Fruit fly (Drosophila melanogaster): ENCODE results near the gene CG1288.
A peak's percentile ranks its signal among the peaks of the same experiment; 100 is the strongest.

CG1288 gene

dm6 chr3R:7208331-7208730 is at the start of gene CG1288:
TSS of gene CG1288 (minus strand) at chr3R:7208431.
- TF ChIP-seq gcm2 (GFP tag; optimal IDR thresholded peaks at IDR 0.05) (no peak), CG16815 (GFP tag; optimal IDR thresholded peaks at IDR 0.05) (no peak), fd64A (GFP tag; optimal IDR thresholded peaks at IDR 0.05) (no peak), CG17912 (GFP tag; optimal IDR thresholded peaks at IDR 0.05) (no peak), psq (GFP tag; optimal IDR thresholded peaks at IDR 0.05) (no peak), CG18476 (GFP tag; optimal IDR thresholded peaks at IDR 0.05) (no peak), pfk (GFP tag; optimal IDR thresholded peaks at IDR 0.05) (no peak), Fer1 (GFP tag; optimal IDR thresholded peaks at IDR 0.05) (no peak), Dip2 (GFP tag; IDR thresholded peaks at IDR 0.05) (no peak), Spps (tag; optimal IDR thresholded peaks at IDR 0.05) (no peak), bbx (GFP tag; IDR thresholded peaks at IDR 0.05; ENCODE audit: partially characterized antibody) (no peak), CG6765 (GFP tag; optimal IDR thresholded peaks at IDR 0.05) (no peak), CG12104 (GFP tag; optimal IDR thresholded peaks at IDR 0.05) (no peak), Ets97D (GFP tag; optimal IDR thresholded peaks at IDR 0.05) (no peak), abd-A (tag; optimal IDR thresholded peaks at IDR 0.05) (no peak), CG8944 (GFP tag; optimal IDR thresholded peaks at IDR 0.05) (no peak), CG32532 (GFP tag; IDR thresholded peaks at IDR 0.05) (no peak), Ets65A (GFP tag) (no peak), Side (GFP tag; optimal IDR thresholded peaks at IDR 0.05) (no peak)

dm6 chr3R:7251857-7252256 is 43.6 kb upstream of the CG1288 start, which contains the start of gene Obp84a:
TSS of gene Obp84a (minus strand) at chr3R:7251957.
- no peak for TF ChIP-seq CG11723 (GFP tag; optimal IDR thresholded peaks at IDR 0.05)
- TF ChIP-seq CG6813 (GFP tag; optimal IDR thresholded peaks at IDR 0.05): no peak
- no peak for TF ChIP-seq BtbVII (GFP tag; optimal IDR thresholded peaks at IDR 0.05)
- no peak for TF ChIP-seq CG14441 (GFP tag; IDR thresholded peaks at IDR 0.05)
- TF ChIP-seq sr (GFP tag; IDR thresholded peaks at IDR 0.05): no peak
- no peak for TF ChIP-seq insv (GFP tag; optimal IDR thresholded peaks at IDR 0.05)
- TF ChIP-seq Nf-YC (tag; optimal IDR thresholded peaks at IDR 0.05): no peak
- TF ChIP-seq CG6854 (GFP tag; optimal IDR thresholded peaks at IDR 0.05): no peak
- no peak for TF ChIP-seq hb (GFP tag; IDR thresholded peaks at IDR 0.05; ENCODE audit: partially characterized antibody)
- no peak for TF ChIP-seq CG34224 (GFP tag; IDR thresholded peaks at IDR 0.05; ENCODE audit: partially characterized antibody)
- TF ChIP-seq D19A (tag; optimal IDR thresholded peaks at IDR 0.05): no peak

- peak; percentile 92 for TF ChIP-seq Ssrp (tag; optimal IDR thresholded peaks at IDR 0.05)
- TF ChIP-seq pzg (GFP tag; optimal IDR thresholded peaks at IDR 0.05): peak; percentile 36
- TF ChIP-seq fd64A (GFP tag; optimal IDR thresholded peaks at IDR 0.05): peak; percentile 41
- peak; percentile 12 for TF ChIP-seq CG33213 (GFP tag; optimal IDR thresholded peaks at IDR 0.05)
- TF ChIP-seq CG7963 (GFP tag; IDR thresholded peaks at IDR 0.05; ENCODE audit: partially characterized antibody): no peak
- TF ChIP-seq Dip3 (GFP tag; optimal IDR thresholded peaks at IDR 0.05): peak; percentile 52
- no peak for TF ChIP-seq cwo (GFP tag; optimal IDR thresholded peaks at IDR 0.05)
- TF ChIP-seq az2 (GFP tag; optimal IDR thresholded peaks at IDR 0.05): peak; percentile 79
- TF ChIP-seq CG12219 (GFP tag; optimal IDR thresholded peaks at IDR 0.05): peak; percentile 87
- TF ChIP-seq fru (optimal IDR thresholded peaks at IDR 0.05): no peak
- no peak for TF ChIP-seq ash1 (GFP tag; optimal IDR thresholded peaks at IDR 0.05)
- peak; percentile 80 for TF ChIP-seq Hsf (GFP tag; optimal IDR thresholded peaks at IDR 0.05)
- peak; percentile 48 for TF ChIP-seq chn (GFP tag; optimal IDR thresholded peaks at IDR 0.05)
- no peak for TF ChIP-seq yki (optimal IDR thresholded peaks at IDR 0.05)
- TF ChIP-seq zen (tag; optimal IDR thresholded peaks at IDR 0.05): peak; percentile 86
- peak; percentile 13 for TF ChIP-seq Bdp1 (GFP tag; optimal IDR thresholded peaks at IDR 0.05)
- peak; percentile 82 for TF ChIP-seq CG43689 (GFP tag; IDR thresholded peaks at IDR 0.05)
- peak; percentile 30 for TF ChIP-seq tx (GFP tag; optimal IDR thresholded peaks at IDR 0.05)
- TF ChIP-seq wek (GFP tag; optimal IDR thresholded peaks at IDR 0.05): no peak
- peak; percentile 62; the same call in 1 of the 2 replicates for TF ChIP-seq peb (GFP tag; IDR thresholded peaks at IDR 0.05)
- no peak for TF ChIP-seq CG2875 (GFP tag; optimal IDR thresholded peaks at IDR 0.05)
- TF ChIP-seq da (GFP tag; optimal IDR thresholded peaks at IDR 0.05): no peak
Measured at dm6 chr3R:7249460-7249859, 41.2 kb upstream of the CG1288 start, which contains the start of the genes CG1227 and Dtwd2. TSS of gene CG1227 (minus strand) at chr3R:7249738. TSS of gene Dtwd2 (plus strand) at chr3R:7249795.

Data from whole organism, embryonic.